Worm (Caenorhabditis elegans): ENCODE measurements around the gene lipl-5.

Gene lipl-5

ce11 chrV:347561-348345 lies 37.8 kb upstream of the lipl-5 start:
- TF ChIP-seq ztf-25 (GFP tag; IDR thresholded peaks at IDR 0.05) (no peak), ceh-100 (GFP tag; IDR thresholded peaks at IDR 0.05) (no peak), tbp1 (GFP tag; optimal IDR thresholded peaks at IDR 0.05) (peak; percentile 3), aptf-3 (GFP tag; IDR thresholded peaks at IDR 0.05) (no peak), mcd-1 (GFP tag; IDR thresholded peaks at IDR 0.05) (peak; percentile 63; the same call in 1 of the 2 replicates), ets-4 (GFP tag; optimal IDR thresholded peaks at IDR 0.05) (no peak), nhr-27 (tag; optimal IDR thresholded peaks at IDR 0.05) (no peak), D2030.7 (GFP tag; IDR thresholded peaks at IDR 0.05) (peak; percentile 27; the same call in 1 of the 2 replicates), xnd-1 (tag; optimal IDR thresholded peaks at IDR 0.05) (peak; percentile 16), egrh-3 (GFP tag; IDR thresholded peaks at IDR 0.05) (peak; percentile 86), madf-6 (GFP tag; IDR thresholded peaks at IDR 0.05) (peak; percentile 61; the same call in 1 of the 2 replicates), egl-44 (GFP tag; IDR thresholded peaks at IDR 0.05) (no peak), nhr-120 (GFP tag; IDR thresholded peaks at IDR 0.05) (no peak), F33H1.4 (GFP tag; IDR thresholded peaks at IDR 0.05) (peak; percentile 73), F37B4.10 (GFP tag; IDR thresholded peaks at IDR 0.05) (no peak), nhr-80 (tag; optimal IDR thresholded peaks at IDR 0.05) (no peak), lin-54 (GFP tag; optimal IDR thresholded peaks at IDR 0.05) (peak; percentile 34), zfh-2 (GFP tag; conservative IDR thresholded peaks at IDR 0.05) (peak; percentile 34; the same call in 1 of the 2 replicates), ceh-91 (GFP tag; IDR thresholded peaks at IDR 0.05) (no peak), ztf-3 (GFP tag; optimal IDR thresholded peaks at IDR 0.05) (no peak), lsl-1 (GFP tag; optimal IDR thresholded peaks at IDR 0.05) (peak; percentile 72), efl-1 (GFP tag; optimal IDR thresholded peaks at IDR 0.05) (peak; percentile 2), snpc-4 (GFP tag; optimal IDR thresholded peaks at IDR 0.05) (no peak), snpc-4 (tag; optimal IDR thresholded peaks at IDR 0.05) (no peak), athp-1 (tag; optimal IDR thresholded peaks at IDR 0.05) (no peak), ztf-18 (tag; optimal IDR thresholded peaks at IDR 0.05) (no peak)

ce11 chrV:349054-349453 lies 36.5 kb upstream of the lipl-5 start, which contains the start of gene atg-9:
Gene atg-9, plus strand, starts transcription at chrV:349385.
- TF ChIP-seq mxl-1 (tag; optimal IDR thresholded peaks at IDR 0.05) (no peak), C17E4.6 (GFP tag; IDR thresholded peaks at IDR 0.05) (no peak), F49E8.2 (tag; optimal IDR thresholded peaks at IDR 0.05; ENCODE audit: insufficient read depth) (no peak), tbp1 (GFP tag; optimal IDR thresholded peaks at IDR 0.05) (peak; percentile 57), cebp-2 (GFP tag; IDR thresholded peaks at IDR 0.05) (no peak), bed-1 (GFP tag; IDR thresholded peaks at IDR 0.05) (no peak), ztf-26 (tag; optimal IDR thresholded peaks at IDR 0.05) (peak; percentile 73), hsf-1 (GFP tag; IDR thresholded peaks at IDR 0.05) (no peak; the same call in 1 of the 2 replicates), B0261.1 (tag; optimal IDR thresholded peaks at IDR 0.05) (no peak), F23B12.7 (tag; optimal IDR thresholded peaks at IDR 0.05; ENCODE audit: insufficient read depth) (peak; percentile 21), B0336.3 (GFP tag; IDR thresholded peaks at IDR 0.05) (peak; percentile 37; the same call in 1 of the 2 replicates), Y95B8A.8 (GFP tag; IDR thresholded peaks at IDR 0.05) (peak; percentile 64; the same call in 1 of the 2 replicates), T07F8.4 (tag; optimal IDR thresholded peaks at IDR 0.05) (no peak), attf-3 (GFP tag; conservative IDR thresholded peaks at IDR 0.05) (no peak), zim-3 (tag; optimal IDR thresholded peaks at IDR 0.05) (no peak), sptf-2 (GFP tag; optimal IDR thresholded peaks at IDR 0.05) (no peak), hlh-26 (GFP tag; conservative IDR thresholded peaks at IDR 0.05) (no peak), F37B4.10 (GFP tag; IDR thresholded peaks at IDR 0.05) (no peak), lsl-1 (GFP tag; optimal IDR thresholded peaks at IDR 0.05) (no peak), ztf-25 (GFP tag; IDR thresholded peaks at IDR 0.05) (no peak), F10E7.11 (tag; optimal IDR thresholded peaks at IDR 0.05) (no peak), nhr-27 (tag; optimal IDR thresholded peaks at IDR 0.05) (no peak), sdz-38 (tag; optimal IDR thresholded peaks at IDR 0.05) (no peak), nhr-179 (tag; optimal IDR thresholded peaks at IDR 0.05) (no peak), K11D2.4 (GFP tag; IDR thresholded peaks at IDR 0.05) (0 out of 2 replicates have a peak, but pooled peaks have one; percentile 15), die-1 (tag; optimal IDR thresholded peaks at IDR 0.05) (no peak), Y56A3A.18 (GFP tag; IDR thresholded peaks at IDR 0.05) (peak; percentile 80; the same call in 1 of the 2 replicates)

Data from whole organism, young adult.